Worm (Caenorhabditis elegans): ENCODE results near the gene F59D12.3.

Gene F59D12.3

DNA sequence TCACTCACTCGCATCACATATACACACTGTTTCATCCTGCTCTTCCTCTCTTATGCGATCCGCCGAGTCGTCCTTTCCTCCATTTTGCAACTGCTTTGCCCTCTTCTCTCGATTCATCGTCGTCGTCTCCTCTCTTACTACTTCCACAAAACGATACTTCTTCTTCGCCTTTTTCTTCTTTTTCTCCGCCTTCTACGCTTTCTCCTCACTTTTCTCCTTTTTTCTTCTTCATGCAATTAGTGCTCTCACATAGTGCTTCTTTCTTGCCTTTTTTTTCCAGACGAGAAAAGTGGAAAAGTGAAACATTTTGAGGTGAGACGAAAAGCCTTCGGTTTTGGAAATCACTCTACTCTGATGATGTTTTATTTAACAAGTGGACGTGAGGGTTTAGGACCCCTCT lies 8.8 kb upstream of the F59D12.3 start:
- TF ChIP-seq unc-62 (GFP tag; optimal IDR thresholded peaks at IDR 0.05 in 1 of 2) = peak in 1 of 2 experiments; percentile 44
- TF ChIP-seq unc-62 (tag; optimal IDR thresholded peaks at IDR 0.05) = no peak
- no peak for TF ChIP-seq ceh-62 (tag; optimal IDR thresholded peaks at IDR 0.05)
- no peak for TF ChIP-seq madf-9 (GFP tag; conservative IDR thresholded peaks at IDR 0.05)
- peak; percentile 58 for TF ChIP-seq fkh-10 (GFP tag; optimal IDR thresholded peaks at IDR 0.05)
- peak; percentile 16 for TF ChIP-seq mep-1 (tag; optimal IDR thresholded peaks at IDR 0.05)

DNA sequence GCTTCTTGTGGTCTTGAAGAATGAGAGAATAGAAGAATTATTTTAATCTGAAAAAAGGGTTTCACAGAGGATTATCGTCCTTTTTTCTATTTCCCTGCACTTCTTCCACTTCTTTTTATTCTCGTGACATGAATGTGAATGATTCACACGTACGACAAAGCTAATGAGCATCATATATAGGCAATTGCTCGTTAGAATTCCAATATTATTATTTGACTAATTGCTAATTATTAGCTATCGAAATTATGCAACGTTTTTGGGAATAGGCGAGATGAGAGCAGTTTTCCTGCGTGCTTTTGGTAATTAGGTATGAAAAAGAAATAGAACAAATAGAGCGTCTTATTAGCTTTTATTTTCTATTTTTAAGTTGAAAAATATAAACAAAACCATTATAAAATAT lies 7.0 kb upstream of the F59D12.3 start:
- TF ChIP-seq cey-2 (tag; optimal IDR thresholded peaks at IDR 0.05; ENCODE audit: borderline replicate concordance, insufficient read depth) = no peak
- TF ChIP-seq pqm-1 (tag; optimal IDR thresholded peaks at IDR 0.05) = no peak
- no peak for TF ChIP-seq aha-1 (tag)
- no peak for TF ChIP-seq hif-1 (tag; optimal IDR thresholded peaks at IDR 0.05)
- no peak for TF ChIP-seq ztf-7 (tag; optimal IDR thresholded peaks at IDR 0.05)
- TF ChIP-seq nhr-77 (tag; optimal IDR thresholded peaks at IDR 0.05) = no peak
- TF ChIP-seq unc-62 (GFP tag; optimal IDR thresholded peaks at IDR 0.05 in 1 of 2) = peak in 1 of 2 experiments; percentile 29
- no peak for TF ChIP-seq unc-62 (tag; optimal IDR thresholded peaks at IDR 0.05)
- no peak for TF ChIP-seq nhr-28 (tag; optimal IDR thresholded peaks at IDR 0.05)

DNA sequence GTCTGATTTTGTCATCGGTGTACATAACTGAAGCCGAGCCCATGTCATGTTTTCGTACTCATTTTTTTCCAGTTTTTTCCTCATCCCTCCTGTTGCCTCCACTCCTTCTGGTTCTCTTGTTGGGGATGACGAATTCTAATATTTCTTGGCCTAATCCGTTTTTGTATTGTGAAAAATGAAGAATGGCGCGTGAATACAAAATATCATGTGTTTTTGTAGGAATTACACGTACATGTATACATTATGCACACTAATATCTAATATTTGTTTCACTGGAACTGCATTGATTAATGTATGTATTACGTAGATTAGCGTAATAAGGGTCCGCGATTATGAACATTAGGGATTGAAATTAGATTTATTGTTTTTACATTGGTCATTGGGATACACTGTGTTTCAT lies 4.9 kb upstream of the F59D12.3 start:
- TF ChIP-seq mxl-3 (GFP tag; optimal IDR thresholded peaks at IDR 0.05) = no peak
- no peak for TF ChIP-seq unc-62 (GFP tag; optimal IDR thresholded peaks at IDR 0.05 in 1 of 2)
- no peak for TF ChIP-seq unc-62 (tag; optimal IDR thresholded peaks at IDR 0.05)
- no peak for TF ChIP-seq fos-1 (tag; optimal IDR thresholded peaks at IDR 0.05)
- TF ChIP-seq mdl-1 (tag; optimal IDR thresholded peaks at IDR 0.05) = no peak
- TF ChIP-seq Y48G9A.11 (GFP tag; IDR thresholded peaks at IDR 0.05) = no peak
- no peak for TF ChIP-seq F10B5.3 (tag; optimal IDR thresholded peaks at IDR 0.05)
- TF ChIP-seq attf-4 (tag; optimal IDR thresholded peaks at IDR 0.05) = no peak
- no peak for TF ChIP-seq F44E2.7 (GFP tag; IDR thresholded peaks at IDR 0.05)
- TF ChIP-seq nhr-237 (tag; optimal IDR thresholded peaks at IDR 0.05) = no peak
- TF ChIP-seq nhr-42 (GFP tag; IDR thresholded peaks at IDR 0.05) = no peak
- TF ChIP-seq F26F4.8 (GFP tag; conservative IDR thresholded peaks at IDR 0.05) = no peak
- TF ChIP-seq lim-7 (GFP tag; IDR thresholded peaks at IDR 0.05) = no peak
- no peak for TF ChIP-seq fkh-10 (GFP tag; optimal IDR thresholded peaks at IDR 0.05)
- no peak for TF ChIP-seq lin-39 (tag; optimal IDR thresholded peaks at IDR 0.05)
- no peak for TF ChIP-seq nhr-111 (GFP tag; optimal IDR thresholded peaks at IDR 0.05)
- TF ChIP-seq R02D3.7 (tag; optimal IDR thresholded peaks at IDR 0.05) = no peak
- TF ChIP-seq daf-12 (tag; optimal IDR thresholded peaks at IDR 0.05) = no peak
- no peak for TF ChIP-seq set-16 (GFP tag; IDR thresholded peaks at IDR 0.05)
- no peak for TF ChIP-seq php-3 (GFP tag; IDR thresholded peaks at IDR 0.05)
- no peak for TF ChIP-seq zfp-2 (tag; optimal IDR thresholded peaks at IDR 0.05)

DNA sequence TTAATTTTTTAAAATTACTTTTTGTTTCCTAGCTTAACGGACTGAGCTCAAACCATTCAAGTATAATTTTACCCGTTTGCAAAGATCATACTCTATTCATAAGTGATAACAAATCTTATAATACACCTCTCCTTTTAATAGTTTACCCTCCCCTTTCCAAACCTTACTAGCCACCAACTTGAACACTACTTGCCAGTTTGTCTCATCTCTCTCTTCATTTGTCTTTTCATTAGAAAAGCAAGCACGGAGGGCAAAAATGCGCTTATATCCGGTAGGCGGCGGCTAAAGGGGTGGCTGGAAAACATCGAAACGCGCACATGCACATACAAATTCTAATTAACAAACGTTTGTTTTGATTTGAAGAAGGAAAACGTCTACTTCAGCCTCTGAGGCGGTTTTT lies 4.2 kb upstream of the F59D12.3 start:
- TF ChIP-seq dve-1 (tag; optimal IDR thresholded peaks at IDR 0.05; ENCODE audit: insufficient read depth) = no peak
- no peak for TF ChIP-seq ces-1 (GFP tag; optimal IDR thresholded peaks at IDR 0.05)
- no peak for TF ChIP-seq ztf-7 (tag; optimal IDR thresholded peaks at IDR 0.05)
- peak; percentile 58 for TF ChIP-seq aha-1 (tag)

DNA sequence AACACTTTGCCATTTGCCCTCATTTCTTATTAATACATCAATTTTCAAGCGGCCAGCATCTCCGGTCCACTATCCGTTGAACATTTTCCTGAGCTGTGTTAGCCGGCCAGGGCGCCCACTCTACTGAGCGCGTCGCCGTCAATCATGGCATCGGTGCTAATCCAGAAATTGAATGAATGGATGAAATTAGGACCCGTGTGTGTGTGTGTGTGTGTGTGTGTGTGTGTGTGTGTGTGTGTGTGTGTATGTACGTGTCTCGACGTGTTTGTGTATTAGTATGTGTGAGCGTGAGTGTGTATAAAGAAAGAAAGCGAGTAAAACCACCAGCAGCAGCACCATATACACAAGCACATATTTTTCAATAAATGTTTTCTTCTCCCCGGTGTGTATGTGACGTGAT lies 2.4 kb upstream of the F59D12.3 start:
- TF ChIP-seq nhr-42 (GFP tag; IDR thresholded peaks at IDR 0.05) (no peak), daf-16 (GFP tag; optimal IDR thresholded peaks at IDR 0.05) (peak in 1 of 2 experiments; percentile 4), daf-16 (tag; optimal IDR thresholded peaks at IDR 0.05) (no peak), ceh-62 (tag; optimal IDR thresholded peaks at IDR 0.05) (no peak), Y48G9A.11 (GFP tag; IDR thresholded peaks at IDR 0.05) (no peak), mdt-29 (GFP tag; IDR thresholded peaks at IDR 0.05) (no peak), lin-38 (GFP tag; IDR thresholded peaks at IDR 0.05) (no peak), lsy-2 (tag; optimal IDR thresholded peaks at IDR 0.05) (no peak), rbr-2 (tag; optimal IDR thresholded peaks at IDR 0.05) (peak; percentile 33), saeg-2 (GFP tag; IDR thresholded peaks at IDR 0.05) (no peak), ZK337.2 (GFP tag; IDR thresholded peaks at IDR 0.05) (no peak), arid-1 (GFP tag; conservative IDR thresholded peaks at IDR 0.05) (no peak), dmd-6 (GFP tag; IDR thresholded peaks at IDR 0.05) (no peak), snpc-1.2 (GFP tag; IDR thresholded peaks at IDR 0.05) (0 out of 2 replicates have a peak, but pooled peaks have one; percentile 12), duxl-1 (tag; optimal IDR thresholded peaks at IDR 0.05; ENCODE audit: poor library complexity) (no peak), sdz-12 (GFP tag; optimal IDR thresholded peaks at IDR 0.05) (no peak), cey-2 (tag; optimal IDR thresholded peaks at IDR 0.05; ENCODE audit: borderline replicate concordance, insufficient read depth) (no peak)
